Fruit fly (Drosophila melanogaster): ENCODE data around the gene Myc.

Myc gene

dm6 chrX:3432928-3433327 is 60.0 kb downstream of the Myc start (continued):
- TF ChIP-seq Hr51 (GFP tag; optimal IDR thresholded peaks at IDR 0.05) (peak in 1 of 2 experiments; percentile 62), HLH54F (GFP tag; optimal IDR thresholded peaks at IDR 0.05) (peak; percentile 30), Six4 (GFP tag; optimal IDR thresholded peaks at IDR 0.05) (no peak), sens-2 (GFP tag; IDR thresholded peaks at IDR 0.05) (0 out of 2 replicates have a peak, but pooled peaks have one; percentile 4), dmrt99B (tag; optimal IDR thresholded peaks at IDR 0.05) (peak; percentile 70), trh (GFP tag; optimal IDR thresholded peaks at IDR 0.05) (no peak), unc-4 (GFP tag; IDR thresholded peaks at IDR 0.05; ENCODE audit: partially characterized antibody) (no peak), CG8089 (GFP tag; optimal IDR thresholded peaks at IDR 0.05) (peak; percentile 29), cad (GFP tag; optimal IDR thresholded peaks at IDR 0.05) (no peak), Oli (tag; optimal IDR thresholded peaks at IDR 0.05) (peak; percentile 42), Dip3 (GFP tag; optimal IDR thresholded peaks at IDR 0.05) (peak; percentile 29), row (GFP tag; IDR thresholded peaks at IDR 0.05) (peak; percentile 59), dm (GFP tag; optimal IDR thresholded peaks at IDR 0.05) (no peak), CG13624 (GFP tag; optimal IDR thresholded peaks at IDR 0.05) (no peak), CG2678 (tag; optimal IDR thresholded peaks at IDR 0.05) (peak; percentile 40), CG8388 (GFP tag; optimal IDR thresholded peaks at IDR 0.05) (peak; percentile 22), hkb (optimal IDR thresholded peaks at IDR 0.05) (no peak), hkb (GFP tag; IDR thresholded peaks at IDR 0.05) (peak; percentile 57), CG15073 (GFP tag; optimal IDR thresholded peaks at IDR 0.05) (no peak), GATAe (GFP tag; conservative IDR thresholded peaks at IDR 0.05) (no peak), CG15269 (tag; optimal IDR thresholded peaks at IDR 0.05) (peak; percentile 54), pnt (GFP tag; optimal IDR thresholded peaks at IDR 0.05) (peak; percentile 24), Trl (optimal IDR thresholded peaks at IDR 0.05) (no peak), Trl (GFP tag; optimal IDR thresholded peaks at IDR 0.05) (peak; percentile 43), run (tag; optimal IDR thresholded peaks at IDR 0.05) (no peak), pita (GFP tag; optimal IDR thresholded peaks at IDR 0.05) (no peak), sens (GFP tag) (peak; percentile 88), vfl (GFP tag; optimal IDR thresholded peaks at IDR 0.05) (no peak), CG11398 (GFP tag; optimal IDR thresholded peaks at IDR 0.05) (no peak), Poxn (GFP tag; IDR thresholded peaks at IDR 0.05) (no peak), slbo (GFP tag; IDR thresholded peaks at IDR 0.05) (peak; percentile 68), CG1602 (GFP tag; optimal IDR thresholded peaks at IDR 0.05) (no peak), HmgZ (tag; optimal IDR thresholded peaks at IDR 0.05) (no peak), Sry-δ (GFP tag; optimal IDR thresholded peaks at IDR 0.05) (no peak), Ptx1 (GFP tag; IDR thresholded peaks at IDR 0.05) (peak; percentile 51), CG11504 (tag; optimal IDR thresholded peaks at IDR 0.05) (peak; percentile 59), Pdp1 (GFP tag; optimal IDR thresholded peaks at IDR 0.05) (peak; percentile 23 to 35), CG6854 (GFP tag; optimal IDR thresholded peaks at IDR 0.05) (no peak), CG2202 (tag; optimal IDR thresholded peaks at IDR 0.05) (no peak), ERR (GFP tag; optimal IDR thresholded peaks at IDR 0.05) (peak; percentile 13), ham (GFP tag; IDR thresholded peaks at IDR 0.05) (no peak), CG30403 (GFP tag; optimal IDR thresholded peaks at IDR 0.05) (peak; percentile 22), CG17186 (GFP tag; optimal IDR thresholded peaks at IDR 0.05) (no peak), Ets65A (GFP tag) (peak; percentile 87), fd96Cb (tag; optimal IDR thresholded peaks at IDR 0.05) (peak; percentile 23), CG10431 (GFP tag; optimal IDR thresholded peaks at IDR 0.05) (no peak), CG6654 (GFP tag; optimal IDR thresholded peaks at IDR 0.05) (no peak), Deaf1 (tag; optimal IDR thresholded peaks at IDR 0.05) (no peak), CG32767 (GFP tag; IDR thresholded peaks at IDR 0.05) (no peak), ara (GFP tag; IDR thresholded peaks at IDR 0.05) (no peak), CG6791 (GFP tag; IDR thresholded peaks at IDR 0.05; ENCODE audit: partially characterized antibody) (no peak), Camta (GFP tag; optimal IDR thresholded peaks at IDR 0.05) (peak; percentile 14), gce (GFP tag; IDR thresholded peaks at IDR 0.05) (peak; percentile 26; the same call in 1 of the 3 replicates)
